Worm (Caenorhabditis elegans) whole organism, L3 larva: ENCODE results near the gene acbp-4.

Source experiments
- R02D3.7 ChIP-seq: fragments of 150-350 bp; optimal IDR thresholded peaks from 2 replicates; lab custom pipeline; 2014; ENCODE audit warnings: missing biosample characterization, missing genetic modification characterization
- ZK546.5 ChIP-seq: sonication (generic microtip); optimal IDR thresholded peaks from 2 replicates; lab custom pipeline; 2017; ENCODE audit warnings: missing biosample characterization, missing genetic modification characterization
- ama-1 ChIP-seq: fragments of 150-350 bp; optimal IDR thresholded peaks from 2 replicates; lab custom pipeline; 2018
- ceh-82 ChIP-seq: fragments of 150-350 bp; optimal IDR thresholded peaks from 2 replicates; lab custom pipeline; 2014; ENCODE audit warnings: missing biosample characterization, missing genetic modification characterization
- daf-12 ChIP-seq: fragments of 150-350 bp; optimal IDR thresholded peaks from 2 replicates; lab custom pipeline; 2014; ENCODE audit warnings: missing biosample characterization, missing genetic modification reagents, missing genetic modification characterization
- elt-1 ChIP-seq: fragments of 150-350 bp; optimal IDR thresholded peaks from 2 replicates; lab custom pipeline; 2014; ENCODE audit warnings: missing biosample characterization, missing genetic modification characterization
- lsy-12 ChIP-seq: sonication (generic microtip); optimal IDR thresholded peaks from 2 replicates; lab custom pipeline; 2016; ENCODE audit warnings: mild to moderate bottlenecking, missing genetic modification characterization, missing compliant biosample characterization
- nhr-23 ChIP-seq: fragments of 150-350 bp; optimal IDR thresholded peaks from 2 replicates; lab custom pipeline; 2014; ENCODE audit warnings: missing biosample characterization, missing genetic modification reagents, missing genetic modification characterization
- nhr-237 ChIP-seq: fragments of 150-350 bp; optimal IDR thresholded peaks from 2 replicates; lab custom pipeline; 2014; ENCODE audit warnings: missing biosample characterization, missing genetic modification characterization
- nhr-28 ChIP-seq: fragments of 150-350 bp; optimal IDR thresholded peaks from 2 replicates; lab custom pipeline; 2014; ENCODE audit warnings: missing biosample characterization, missing genetic modification characterization
- sea-2 ChIP-seq: fragments of 150-350 bp; sonication (generic microtip); optimal IDR thresholded peaks from 4 replicates; lab custom pipeline; 2014; ENCODE audit warnings: missing biosample characterization, missing genetic modification reagents, missing genetic modification characterization
- snpc-4 ChIP-seq: fragments of 150-350 bp; optimal IDR thresholded peaks from 2 replicates; lab custom pipeline; 2014; ENCODE audit warnings: missing biosample characterization, missing genetic modification characterization
- tbx-2 ChIP-seq: sonication (generic microtip); optimal IDR thresholded peaks from 2 replicates; lab custom pipeline; 2016; ENCODE audit warnings: mild to moderate bottlenecking, missing genetic modification characterization, missing compliant biosample characterization
- ztf-11 ChIP-seq: fragments of 150-350 bp; optimal IDR thresholded peaks from 2 replicates; lab custom pipeline; 2014; ENCODE audit warnings: missing biosample characterization, missing genetic modification characterization

DNA sequence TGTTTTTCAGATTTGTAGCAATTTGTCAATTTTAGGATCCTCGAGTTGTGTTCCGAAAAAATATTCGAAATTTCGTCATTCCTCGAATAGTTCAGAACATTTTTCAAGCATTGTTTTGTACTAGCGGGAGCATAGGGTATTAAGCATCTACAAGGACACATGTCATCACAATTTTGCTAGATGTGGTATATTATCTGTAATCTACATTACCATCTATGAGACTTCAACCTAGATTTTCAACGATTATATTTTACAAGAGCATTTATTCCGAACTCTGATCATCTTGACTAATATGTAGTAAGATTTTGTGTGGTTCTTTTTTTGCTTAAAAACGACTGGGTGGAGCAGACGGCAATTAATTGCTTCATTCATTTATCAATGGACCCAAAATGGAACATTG, 45.9 kb downstream of the acbp-4 start:
- no peak for TF ChIP-seq tbx-2 (tag; lab: Kevin White, UChicago)
- TF ChIP-seq ceh-82 (tag; lab: Kevin White, UChicago): no peak
- no peak for TF ChIP-seq ZK546.5 (tag; lab: Kevin White, UChicago)
- TF ChIP-seq snpc-4: no peak
- no peak for TF ChIP-seq elt-1 (tag; lab: Kevin White, UChicago)
- TF ChIP-seq ama-1: no peak
- no peak for TF ChIP-seq sea-2 (GFP tag; lab: Kevin White, UChicago)
- TF ChIP-seq nhr-23 (tag; lab: Kevin White, UChicago): no peak
- no peak for TF ChIP-seq daf-12 (tag; lab: Kevin White, UChicago)
- TF ChIP-seq lsy-12 (tag; lab: Kevin White, UChicago): no peak
- TF ChIP-seq ztf-11 (tag; lab: Kevin White, UChicago): no peak
- TF ChIP-seq R02D3.7 (tag; lab: Kevin White, UChicago): no peak
- no peak for TF ChIP-seq nhr-237 (tag; lab: Kevin White, UChicago)
- TF ChIP-seq nhr-28: no peak
